Worm (Caenorhabditis elegans) whole organism, L2 larva: Measurements from ENCODE around the gene mct-6.

Source experiments
- F13H6.1 ChIP-seq: sonication (generic microtip); optimal IDR thresholded peaks from 2 replicates; lab custom pipeline; 2016; ENCODE audit warnings: missing genetic modification characterization, missing compliant biosample characterization
- ZK546.5 ChIP-seq: sonication (generic microtip); optimal IDR thresholded peaks from 2 replicates; lab custom pipeline; 2017; ENCODE audit warnings: missing biosample characterization, missing genetic modification characterization
- ceh-82 ChIP-seq: fragments of 150-350 bp; optimal IDR thresholded peaks from 2 replicates; lab custom pipeline; 2014; ENCODE audit warnings: missing biosample characterization, missing genetic modification characterization
- elt-1 ChIP-seq: fragments of 150-350 bp; optimal IDR thresholded peaks from 2 replicates; lab custom pipeline; 2014; ENCODE audit warnings: missing biosample characterization, missing genetic modification characterization
- fos-1 ChIP-seq: fragments of 150-350 bp; optimal IDR thresholded peaks from 2 replicates; lab custom pipeline; 2014; ENCODE audit warnings: missing biosample characterization, missing genetic modification characterization
- nhr-11 ChIP-seq: fragments of 150-350 bp; optimal IDR thresholded peaks from 2 replicates; lab custom pipeline; 2014; ENCODE audit warnings: missing biosample characterization, missing genetic modification characterization
- nhr-12 ChIP-seq: fragments of 150-350 bp; optimal IDR thresholded peaks from 2 replicates; lab custom pipeline; 2014; ENCODE audit warnings: missing biosample characterization, missing genetic modification characterization
- nhr-237 ChIP-seq: fragments of 150-350 bp; optimal IDR thresholded peaks from 2 replicates; lab custom pipeline; 2014; ENCODE audit warnings: missing biosample characterization, missing genetic modification characterization
- nhr-25 ChIP-seq: fragments of 150-350 bp; sonication (generic microtip); optimal IDR thresholded peaks from 3 replicates; lab custom pipeline; 2014; ENCODE audit warnings: missing biosample characterization, missing genetic modification characterization
- nhr-6 ChIP-seq: fragments of 150-350 bp; optimal IDR thresholded peaks from 2 replicates; lab custom pipeline; 2014; ENCODE audit warnings: missing biosample characterization, missing genetic modification characterization
- unc-55 ChIP-seq: fragments of 150-350 bp; sonication (generic microtip); optimal IDR thresholded peaks from 3 replicates; lab custom pipeline; 2014; ENCODE audit warnings: missing biosample characterization, missing genetic modification reagents, missing genetic modification characterization
- ztf-11 ChIP-seq: sonication (generic microtip); optimal IDR thresholded peaks from 2 replicates; lab custom pipeline; 2017; ENCODE audit warnings: missing biosample characterization, missing genetic modification characterization

ce11 chrX:16813606-16814330, 43.5 kb upstream of the mct-6 start, which contains the start of gene cas-1:
- TF ChIP-seq unc-55 (GFP tag; lab: Kevin White, UChicago) (peak; percentile 38), nhr-25 (tag; lab: Kevin White, UChicago) (peak; percentile 3), ZK546.5 (tag; lab: Kevin White, UChicago) (no peak), nhr-12 (tag; lab: Kevin White, UChicago) (no peak), fos-1 (tag; lab: Kevin White, UChicago) (peak; percentile 64), ztf-11 (no peak), nhr-11 (tag; lab: Kevin White, UChicago) (no peak), nhr-237 (tag; lab: Kevin White, UChicago) (no peak), elt-1 (no peak), F13H6.1 (tag; lab: Kevin White, UChicago) (peak; percentile 14), ceh-82 (no peak), nhr-6 (tag; lab: Kevin White, UChicago) (no peak)
